Worm (Caenorhabditis elegans) whole organism, L1 larva: ENCODE measurements around the gene ZC204.13.

ENCODE experiments used
- alr-1 ChIP-seq: fragments of 200-800 bp; sonication (Bioruptor generic); optimal IDR thresholded peaks from 2 replicates; lab custom pipeline; 2018; ENCODE audit warnings: borderline replicate concordance, mild to moderate bottlenecking, missing genetic modification characterization, missing compliant biosample characterization
- ceh-63 ChIP-seq: fragments of 200-800 bp; sonication (Bioruptor generic); optimal IDR thresholded peaks from 2 replicates; lab custom pipeline; 2018; ENCODE audit warnings: mild to moderate bottlenecking, missing genetic modification characterization, missing compliant biosample characterization
- ceh-8 ChIP-seq: fragments of 200-800 bp; sonication (Bioruptor generic); optimal IDR thresholded peaks from 2 replicates; lab custom pipeline; 2018; ENCODE audit warnings: mild to moderate bottlenecking, missing genetic modification characterization, moderate library complexity, missing compliant biosample characterization
- ceh-82 ChIP-seq, 3 experiments: fragments of 150-350 bp in 1 of 3; sonication (generic microtip) in 2 of 3; optimal IDR thresholded peaks; 2 replicates each; lab custom pipeline; 2014 to 2017; ENCODE audit warnings: missing biosample characterization in 3 of 3, missing genetic modification characterization in 3 of 3
- ceh-88 ChIP-seq: fragments of 200-800 bp; sonication (Bioruptor generic); IDR thresholded peaks from 2 replicates; pipeline ENCODE4 v1.3.6; 2022; ENCODE audit warnings: missing genetic modification characterization, missing compliant biosample characterization
- ces-1 ChIP-seq: fragments of 150-350 bp; optimal IDR thresholded peaks from 2 replicates; lab custom pipeline; 2014; ENCODE audit warnings: missing biosample characterization, missing genetic modification reagents, missing genetic modification characterization
- dpl-1 ChIP-seq, 3 experiments: fragments of 150-350 bp in 2 of 3; sonication (generic microtip) in 1 of 3; optimal IDR thresholded peaks; 2 replicates each; lab custom pipeline; 2014 to 2017; ENCODE audit warnings: missing biosample characterization in 3 of 3, missing genetic modification characterization in 3 of 3, missing genetic modification reagents in 3 of 3
- dsc-1 ChIP-seq: sonication (generic microtip); optimal IDR thresholded peaks from 2 replicates; lab custom pipeline; 2016; ENCODE audit warnings: mild to moderate bottlenecking, missing genetic modification characterization, missing compliant biosample characterization
- efl-1 ChIP-seq, 4 experiments: fragments of 150-350 bp; optimal IDR thresholded peaks in 3 of 4; peaks in 1 of 4; 1 replicate in 1 of 4; 2 replicates in 3 of 4; lab custom pipeline; 2014; ENCODE audit warnings: missing biosample characterization in 2 of 4, missing genetic modification characterization in 2 of 4, missing genetic modification reagents in 2 of 4
- egl-13 ChIP-seq: sonication (generic microtip); optimal IDR thresholded peaks from 2 replicates; lab custom pipeline; 2016; ENCODE audit warnings: missing genotype, missing genetic modification reagents, missing genetic modification characterization, missing compliant biosample characterization
- egl-27 ChIP-seq, 2 experiments: fragments of 150-350 bp in 1 of 2; sonication (generic microtip); optimal IDR thresholded peaks; 3 replicates each; lab custom pipeline; 2017 to 2018; ENCODE audit warnings: missing biosample characterization in 2 of 2, missing genetic modification characterization in 2 of 2, missing genetic modification reagents in 2 of 2
- ets-5 ChIP-seq: fragments of 200-800 bp; sonication (Bioruptor generic); IDR thresholded peaks from 2 replicates; pipeline ENCODE4 v1.3.6; 2022; ENCODE audit warnings: missing genetic modification characterization, missing compliant biosample characterization
- fkh-10 ChIP-seq: sonication (generic microtip); optimal IDR thresholded peaks from 2 replicates; lab custom pipeline; 2017; ENCODE audit warnings: missing biosample characterization, missing genetic modification reagents, missing genetic modification characterization
- fkh-8 ChIP-seq: sonication (generic microtip); optimal IDR thresholded peaks from 2 replicates; lab custom pipeline; 2016; ENCODE audit warnings: mild to moderate bottlenecking, missing genetic modification characterization, missing compliant biosample characterization
- hlh-4 ChIP-seq: sonication (generic microtip); optimal IDR thresholded peaks from 2 replicates; lab custom pipeline; 2016; ENCODE audit warnings: mild to moderate bottlenecking, missing genetic modification characterization, missing compliant biosample characterization
- hpl-2 ChIP-seq: fragments of 150-350 bp; optimal IDR thresholded peaks from 2 replicates; lab custom pipeline; 2014; ENCODE audit warnings: missing biosample characterization, missing genetic modification reagents, missing genetic modification characterization
- irx-1 ChIP-seq: sonication (generic microtip); optimal IDR thresholded peaks from 2 replicates; lab custom pipeline; 2016; ENCODE audit warnings: missing genetic modification characterization, missing compliant biosample characterization
- isw-1 ChIP-seq: fragments of 200-800 bp; sonication (Bioruptor generic); IDR thresholded peaks from 2 replicates; pipeline ENCODE4 v1.3.6; 2022; ENCODE audit warnings: missing genetic modification characterization, missing compliant biosample characterization
- lin-13 ChIP-seq: fragments of 150-350 bp; optimal IDR thresholded peaks from 2 replicates; lab custom pipeline; 2014; ENCODE audit warnings: missing biosample characterization, missing genetic modification reagents, missing genetic modification characterization
- lir-3 ChIP-seq: sonication (generic microtip); optimal IDR thresholded peaks from 2 replicates; lab custom pipeline; 2016; ENCODE audit warnings: mild to moderate bottlenecking, missing genetic modification characterization, moderate library complexity, missing compliant biosample characterization; ENCODE audit not compliant: poor library complexity
- mab-9 ChIP-seq: fragments of 200-800 bp; sonication (Bioruptor generic); IDR thresholded peaks from 2 replicates; pipeline ENCODE4 v1.3.6; 2022; ENCODE audit warnings: missing genetic modification reagents, missing genetic modification characterization, missing compliant biosample characterization
- nhr-11 ChIP-seq: fragments of 150-350 bp; optimal IDR thresholded peaks from 2 replicates; lab custom pipeline; 2014; ENCODE audit warnings: missing biosample characterization, missing genetic modification characterization
- nhr-19 ChIP-seq: fragments of 200-800 bp; sonication (Bioruptor generic); conservative IDR thresholded peaks from 2 replicates; pipeline ENCODE4 v1.3.6; 2022; ENCODE audit warnings: missing genetic modification characterization, missing compliant biosample characterization
- nhr-237 ChIP-seq: fragments of 150-350 bp; optimal IDR thresholded peaks from 2 replicates; lab custom pipeline; 2014; ENCODE audit warnings: missing biosample characterization, missing genetic modification characterization
- nhr-28 ChIP-seq: fragments of 150-350 bp; optimal IDR thresholded peaks from 2 replicates; lab custom pipeline; 2014; ENCODE audit warnings: missing biosample characterization, missing genetic modification characterization
- nhr-84 ChIP-seq: sonication (generic microtip); optimal IDR thresholded peaks from 2 replicates; lab custom pipeline; 2017; ENCODE audit warnings: missing biosample characterization, missing genetic modification characterization
- nhr-90 ChIP-seq: sonication (generic microtip); optimal IDR thresholded peaks from 2 replicates; lab custom pipeline; 2016; ENCODE audit warnings: mild to moderate bottlenecking, missing genetic modification characterization, missing compliant biosample characterization; ENCODE audit not compliant: poor library complexity
- pag-3 ChIP-seq: sonication (generic microtip); optimal IDR thresholded peaks from 2 replicates; lab custom pipeline; 2017; ENCODE audit warnings: missing genetic modification characterization, mild to moderate bottlenecking, missing compliant biosample characterization, antibody characterized with exemption, borderline replicate concordance; ENCODE audit not compliant: insufficient read depth
- pqm-1 ChIP-seq: sonication (generic microtip); optimal IDR thresholded peaks from 3 replicates; lab custom pipeline; 2017; ENCODE audit warnings: missing biosample characterization, missing genetic modification characterization
- snpc-4 ChIP-seq: fragments of 150-350 bp; optimal IDR thresholded peaks from 2 replicates; lab custom pipeline; 2014; ENCODE audit warnings: missing biosample characterization, missing genetic modification characterization
- tbx-2 ChIP-seq: sonication (generic microtip); optimal IDR thresholded peaks from 2 replicates; lab custom pipeline; 2016; ENCODE audit warnings: missing genetic modification characterization, missing compliant biosample characterization
- unc-30 ChIP-seq: sonication (generic microtip); optimal IDR thresholded peaks from 2 replicates; lab custom pipeline; 2017; ENCODE audit warnings: missing biosample characterization, missing genetic modification characterization
- unc-62 ChIP-seq: fragments of 150-350 bp; optimal IDR thresholded peaks from 2 replicates; lab custom pipeline; 2014; ENCODE audit warnings: missing biosample characterization, missing genetic modification reagents, missing genetic modification characterization
- unc-98 ChIP-seq: fragments of 200-800 bp; sonication (Bioruptor generic); IDR thresholded peaks from 2 replicates; pipeline ENCODE4 v1.3.6; 2022; ENCODE audit warnings: missing genetic modification characterization, missing compliant biosample characterization
- vab-15 ChIP-seq: sonication (generic microtip); optimal IDR thresholded peaks from 2 replicates; lab custom pipeline; 2017; ENCODE audit warnings: missing genotype, mild to moderate bottlenecking, missing genetic modification characterization, missing compliant biosample characterization
- ztf-11 ChIP-seq, 2 experiments: sonication (generic microtip); optimal IDR thresholded peaks; 2 replicates each; lab custom pipeline; 2016 to 2017; ENCODE audit warnings: missing genetic modification characterization in 2 of 2, missing biosample characterization in 1 of 2, missing compliant biosample characterization in 1 of 2

Gene ZC204.13

DNA sequence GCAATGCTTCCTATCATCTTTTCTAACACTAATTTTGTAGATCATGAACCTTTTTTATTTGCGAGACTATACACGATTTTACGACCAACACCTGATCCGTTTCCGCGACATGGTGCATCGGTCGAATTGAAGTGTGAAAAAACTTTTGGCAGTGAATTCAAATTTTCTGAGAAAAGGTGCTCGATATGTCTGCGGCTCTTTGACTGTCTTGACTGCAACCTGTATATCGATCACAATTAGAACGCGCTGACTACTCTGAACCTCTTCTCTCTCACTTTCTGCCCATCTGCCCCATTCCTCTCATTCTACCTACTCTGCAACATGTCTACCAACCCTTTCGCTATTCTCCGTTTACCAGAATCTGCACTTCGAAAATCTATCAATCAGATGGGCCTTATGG lies 21.4 kb upstream of the ZC204.13 start, which contains the start of gene fbxb-26:
Gene fbxb-26, plus strand, starts transcription at position 301 of the 400 bp plus-strand sequence.
- TF ChIP-seq snpc-4 = no peak
- TF ChIP-seq isw-1 (GFP tag; lab: Robert Waterston, UW) = no peak
- TF ChIP-seq unc-62 (GFP tag; lab: Kevin White, UChicago) = no peak
- no peak for TF ChIP-seq ceh-88 (GFP tag; lab: Robert Waterston, UW)
- TF ChIP-seq mab-9 (GFP tag; lab: Robert Waterston, UW) = no peak
- no peak for TF ChIP-seq ceh-8
- no peak for TF ChIP-seq hlh-4 (tag; lab: Kevin White, UChicago)
- TF ChIP-seq ceh-82 (tag; optimal IDR thresholded peaks at IDR 0.05; lab: Kevin White, UChicago) = no peak
- TF ChIP-seq, all 84 proteins: peak for 0

DNA sequence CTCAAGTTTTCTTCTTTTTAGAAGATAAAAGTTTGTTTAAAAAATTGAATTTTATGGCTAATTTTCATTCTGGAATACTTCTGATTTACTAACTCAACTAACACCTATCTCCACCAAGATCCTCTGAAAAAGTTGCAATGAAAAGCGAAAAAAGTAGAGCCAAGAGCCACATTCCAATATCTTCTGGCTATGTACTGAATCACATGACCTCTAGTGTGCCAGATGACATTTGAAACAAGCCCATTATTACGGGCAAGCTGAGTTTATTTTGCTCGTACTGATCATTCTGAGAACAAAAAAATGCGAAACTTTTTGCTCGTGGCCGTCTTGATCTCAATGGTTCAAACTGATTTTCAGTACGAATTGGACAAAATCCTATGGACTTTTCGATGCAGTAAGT lies 18.3 kb upstream of the ZC204.13 start, which contains the start of gene irld-36:
Gene irld-36, plus strand, starts transcription at position 301 of the 400 bp plus-strand sequence.
- TF ChIP-seq nhr-237 (tag; lab: Kevin White, UChicago) (no peak), ets-5 (GFP tag; lab: Robert Waterston, UW) (no peak), ceh-63 (GFP tag; lab: Kevin White, UChicago) (no peak), alr-1 (no peak), pag-3 (tag; lab: Kevin White, UChicago) (no peak), nhr-11 (no peak), ceh-8 (no peak), vab-15 (no peak), ces-1 (no peak), egl-13 (no peak), unc-30 (tag; lab: Kevin White, UChicago) (no peak), ceh-88 (GFP tag; lab: Robert Waterston, UW) (no peak), tbx-2 (tag; lab: Kevin White, UChicago) (no peak), lin-13 (no peak), irx-1 (tag; lab: Kevin White, UChicago) (no peak)

DNA sequence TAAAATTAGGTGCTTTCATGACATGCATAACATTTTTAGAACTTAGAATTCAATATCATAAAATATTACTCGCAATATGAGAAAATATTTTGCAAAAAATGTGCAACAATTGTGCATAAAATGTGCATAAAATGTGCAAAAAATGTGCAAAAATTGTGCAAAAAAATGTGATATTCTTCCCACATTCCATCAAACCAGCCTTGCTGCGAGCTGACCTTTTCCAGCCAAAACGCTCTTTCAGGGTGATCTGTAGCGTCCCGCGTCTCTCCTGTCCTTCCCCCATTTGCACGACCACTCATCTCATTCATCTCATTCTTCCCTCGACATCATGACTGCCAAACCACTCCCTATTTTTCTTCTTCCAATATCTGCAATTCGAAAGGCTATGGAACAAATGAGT lies 15.3 kb upstream of the ZC204.13 start, which contains the start of gene fbxb-17:
Gene fbxb-17, plus strand, starts transcription at position 301 of the 400 bp plus-strand sequence.
- no peak for TF ChIP-seq nhr-19 (GFP tag; lab: Robert Waterston, UW)
- no peak for TF ChIP-seq egl-27 (tag; optimal IDR thresholded peaks at IDR 0.05; lab: Kevin White, UChicago)
- no peak for TF ChIP-seq dpl-1 (GFP tag; optimal IDR thresholded peaks at IDR 0.05; lab: Kevin White, UChicago)
- no peak for TF ChIP-seq tbx-2 (tag; lab: Kevin White, UChicago)
- TF ChIP-seq unc-62 (GFP tag; lab: Kevin White, UChicago) = no peak
- TF ChIP-seq vab-15 = no peak
- TF ChIP-seq fkh-10 (GFP tag; lab: Kevin White, UChicago) = no peak
- TF ChIP-seq lir-3 (tag; lab: Kevin White, UChicago) = no peak
- no peak for TF ChIP-seq unc-98 (GFP tag; lab: Robert Waterston, UW)
- TF ChIP-seq ztf-11 (tag; optimal IDR thresholded peaks at IDR 0.05; lab: Kevin White, UChicago) = no peak
- no peak for TF ChIP-seq lin-13
- TF ChIP-seq nhr-90 (tag; lab: Kevin White, UChicago) = no peak

DNA sequence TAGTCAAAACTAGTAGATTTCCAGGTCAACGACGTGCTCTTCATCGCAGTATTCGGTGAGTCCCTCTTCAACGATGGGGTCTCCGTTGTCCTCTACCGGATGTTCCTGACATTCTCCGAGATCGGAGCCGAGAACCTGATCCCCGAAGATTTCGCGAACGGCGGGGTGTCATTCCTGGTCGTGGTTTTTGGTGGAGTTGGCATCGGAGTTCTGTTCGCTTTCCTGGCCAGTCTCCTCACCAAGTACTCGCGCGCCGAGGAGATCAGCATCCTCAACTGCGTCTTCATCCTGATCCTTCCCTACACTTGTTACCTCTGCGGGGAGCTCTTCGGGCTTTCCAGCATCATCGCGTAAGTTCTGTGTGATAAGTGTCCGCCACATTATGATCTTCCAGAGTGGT lies 11.9 kb upstream of the ZC204.13 start:
- TF ChIP-seq nhr-28 (tag; lab: Kevin White, UChicago) (no peak), pqm-1 (tag; lab: Kevin White, UChicago) (no peak), dsc-1 (no peak), fkh-8 (tag; lab: Kevin White, UChicago) (no peak), hpl-2 (no peak), egl-27 (tag; optimal IDR thresholded peaks at IDR 0.05; lab: Kevin White, UChicago) (no peak)
- TF ChIP-seq, all 84 proteins: peak for 0

DNA sequence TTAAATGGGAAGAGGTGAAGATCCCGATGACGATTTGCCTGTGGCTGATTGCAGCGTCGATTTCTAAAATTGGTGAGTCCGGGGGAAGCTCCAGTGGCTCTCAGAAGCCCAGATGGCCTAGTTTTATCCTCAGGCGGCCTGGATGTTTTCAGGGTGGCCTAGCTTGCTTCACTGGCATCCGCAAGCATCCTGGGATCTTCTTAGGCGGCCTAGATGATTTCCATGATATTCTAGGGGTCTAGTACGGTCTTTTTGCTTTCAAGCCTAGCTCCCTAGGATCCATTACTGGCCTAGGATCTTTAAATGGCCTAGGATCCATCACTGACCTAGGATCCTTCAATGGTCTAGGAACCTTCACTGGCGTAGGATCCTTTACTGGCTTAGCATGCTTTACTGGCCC lies 10.2 kb upstream of the ZC204.13 start:
- TF ChIP-seq nhr-84 (tag; lab: Kevin White, UChicago) (no peak), ceh-88 (GFP tag; lab: Robert Waterston, UW) (no peak), efl-1 (optimal IDR thresholded peaks at IDR 0.05; lab: Kevin White, UChicago) (no peak), efl-1 (GFP tag; optimal IDR thresholded peaks at IDR 0.05 in 1 of 2; lab: Kevin White, UChicago) (peak in 1 of 2 experiments; percentile 23)
